Worm (Caenorhabditis elegans) whole organism, L2 larva: ENCODE measurements around the gene atg-13.

Source experiments
- C34F6.9 ChIP-seq: fragments of 150-350 bp; optimal IDR thresholded peaks from 2 replicates; lab custom pipeline; 2014; ENCODE audit warnings: missing biosample characterization, missing genetic modification characterization
- F13H6.1 ChIP-seq: sonication (generic microtip); optimal IDR thresholded peaks from 2 replicates; lab custom pipeline; 2016; ENCODE audit warnings: missing genetic modification characterization, missing compliant biosample characterization
- R02D3.7 ChIP-seq: fragments of 150-350 bp; optimal IDR thresholded peaks from 2 replicates; lab custom pipeline; 2014; ENCODE audit warnings: missing biosample characterization, missing genetic modification characterization
- Y55F3AM.14 ChIP-seq: fragments of 200-800 bp; sonication (Bioruptor generic); optimal IDR thresholded peaks from 2 replicates; lab custom pipeline; 2018; ENCODE audit warnings: mild to moderate bottlenecking, missing genetic modification characterization, missing compliant biosample characterization
- ZK546.5 ChIP-seq: sonication (generic microtip); optimal IDR thresholded peaks from 2 replicates; lab custom pipeline; 2017; ENCODE audit warnings: missing biosample characterization, missing genetic modification characterization
- alr-1 ChIP-seq: fragments of 150-350 bp; optimal IDR thresholded peaks from 2 replicates; lab custom pipeline; 2014; ENCODE audit warnings: missing biosample characterization, missing genetic modification characterization
- aly-2 ChIP-seq: fragments of 150-350 bp; optimal IDR thresholded peaks from 2 replicates; lab custom pipeline; 2014; ENCODE audit warnings: missing biosample characterization, missing genetic modification characterization
- ama-1 ChIP-seq: fragments of 150-350 bp; optimal IDR thresholded peaks from 2 replicates; lab custom pipeline; 2018; ENCODE audit warnings: inconsistent platforms
- blmp-1 ChIP-seq: sonication (generic microtip); optimal IDR thresholded peaks from 2 replicates; lab custom pipeline; 2017; ENCODE audit warnings: missing genetic modification characterization, mild to moderate bottlenecking, missing compliant biosample characterization, antibody characterized with exemption, moderate library complexity; ENCODE audit not compliant: insufficient read depth
- ceh-16 ChIP-seq: fragments of 150-350 bp; optimal IDR thresholded peaks from 2 replicates; lab custom pipeline; 2014; ENCODE audit warnings: missing biosample characterization, missing genetic modification characterization
- ceh-82 ChIP-seq: fragments of 150-350 bp; optimal IDR thresholded peaks from 2 replicates; lab custom pipeline; 2014; ENCODE audit warnings: missing biosample characterization, missing genetic modification characterization
- crh-2 ChIP-seq: sonication (generic microtip); optimal IDR thresholded peaks from 2 replicates; lab custom pipeline; 2017; ENCODE audit warnings: missing biosample characterization, missing genetic modification characterization
- dmd-4 ChIP-seq: sonication (generic microtip); optimal IDR thresholded peaks from 2 replicates; lab custom pipeline; 2017; ENCODE audit warnings: missing biosample characterization, missing genetic modification characterization
- egl-27 ChIP-seq: sonication (generic microtip); optimal IDR thresholded peaks from 3 replicates; lab custom pipeline; 2017; ENCODE audit warnings: missing biosample characterization, missing genetic modification reagents, missing genetic modification characterization
- elt-1 ChIP-seq: fragments of 150-350 bp; optimal IDR thresholded peaks from 2 replicates; lab custom pipeline; 2014; ENCODE audit warnings: missing biosample characterization, missing genetic modification characterization
- elt-3 ChIP-seq: sonication (generic microtip); optimal IDR thresholded peaks from 2 replicates; lab custom pipeline; 2017; ENCODE audit warnings: missing biosample characterization, missing genetic modification characterization
- fos-1 ChIP-seq: fragments of 150-350 bp; optimal IDR thresholded peaks from 2 replicates; lab custom pipeline; 2014; ENCODE audit warnings: missing biosample characterization, missing genetic modification characterization
- gmeb-1 ChIP-seq: fragments of 150-350 bp; optimal IDR thresholded peaks from 2 replicates; lab custom pipeline; 2014; ENCODE audit warnings: missing biosample characterization, missing genetic modification characterization
- lin-11 ChIP-seq: fragments of 150-350 bp; sonication (generic microtip); optimal IDR thresholded peaks from 2 replicates; lab custom pipeline; 2014; ENCODE audit warnings: missing biosample characterization, missing genetic modification characterization, inconsistent platforms, mixed read lengths
- lin-13 ChIP-seq: fragments of 150-350 bp; optimal IDR thresholded peaks from 2 replicates; lab custom pipeline; 2014; ENCODE audit warnings: missing biosample characterization, missing genetic modification reagents, missing genetic modification characterization
- lin-39 ChIP-seq: fragments of 150-350 bp; optimal IDR thresholded peaks from 2 replicates; lab custom pipeline; 2014; ENCODE audit warnings: missing biosample characterization, missing genetic modification reagents, missing genetic modification characterization
- lsy-2 ChIP-seq, 2 experiments: fragments of 150-350 bp in 1 of 2; sonication (generic microtip) in 1 of 2; optimal IDR thresholded peaks; 2 replicates each; lab custom pipeline; 2014 to 2017; ENCODE audit warnings: missing biosample characterization in 2 of 2, missing genetic modification characterization in 2 of 2
- mab-5 ChIP-seq: fragments of 150-350 bp; optimal IDR thresholded peaks from 2 replicates; lab custom pipeline; 2014; ENCODE audit warnings: missing biosample characterization, missing genetic modification characterization
- mbf-1 ChIP-seq: sonication (generic microtip); optimal IDR thresholded peaks from 2 replicates; lab custom pipeline; 2017; ENCODE audit warnings: missing biosample characterization, missing genetic modification characterization
- mdl-1 ChIP-seq, 2 experiments: fragments of 150-350 bp in 1 of 2; sonication (generic microtip) in 1 of 2; optimal IDR thresholded peaks; 2 replicates each; lab custom pipeline; 2017; ENCODE audit warnings: missing biosample characterization in 2 of 2, missing genetic modification characterization in 2 of 2
- nhr-10 ChIP-seq: sonication (generic microtip); optimal IDR thresholded peaks from 2 replicates; lab custom pipeline; 2017; ENCODE audit warnings: missing biosample characterization, missing genetic modification characterization
- nhr-11 ChIP-seq: fragments of 150-350 bp; optimal IDR thresholded peaks from 2 replicates; lab custom pipeline; 2014; ENCODE audit warnings: missing biosample characterization, missing genetic modification characterization
- nhr-12 ChIP-seq: fragments of 150-350 bp; optimal IDR thresholded peaks from 2 replicates; lab custom pipeline; 2014; ENCODE audit warnings: missing biosample characterization, missing genetic modification characterization
- nhr-129 ChIP-seq: fragments of 150-350 bp; optimal IDR thresholded peaks from 2 replicates; lab custom pipeline; 2014; ENCODE audit warnings: missing biosample characterization, missing genetic modification characterization
- nhr-21 ChIP-seq: fragments of 150-350 bp; optimal IDR thresholded peaks from 2 replicates; lab custom pipeline; 2014; ENCODE audit warnings: missing biosample characterization, missing genetic modification characterization
- nhr-23 ChIP-seq: fragments of 150-350 bp; optimal IDR thresholded peaks from 2 replicates; lab custom pipeline; 2014; ENCODE audit warnings: missing biosample characterization, missing genetic modification reagents, missing genetic modification characterization
- nhr-237 ChIP-seq: fragments of 150-350 bp; optimal IDR thresholded peaks from 2 replicates; lab custom pipeline; 2014; ENCODE audit warnings: missing biosample characterization, missing genetic modification characterization
- nhr-25 ChIP-seq: fragments of 150-350 bp; sonication (generic microtip); optimal IDR thresholded peaks from 3 replicates; lab custom pipeline; 2014; ENCODE audit warnings: missing biosample characterization, missing genetic modification characterization
- nhr-6 ChIP-seq: fragments of 150-350 bp; optimal IDR thresholded peaks from 2 replicates; lab custom pipeline; 2014; ENCODE audit warnings: missing biosample characterization, missing genetic modification characterization
- nhr-77 ChIP-seq: fragments of 150-350 bp; optimal IDR thresholded peaks from 2 replicates; lab custom pipeline; 2014; ENCODE audit warnings: missing biosample characterization, missing genetic modification characterization
- peb-1 ChIP-seq: fragments of 150-350 bp; optimal IDR thresholded peaks from 2 replicates; lab custom pipeline; 2014; ENCODE audit warnings: missing biosample characterization, missing genetic modification characterization
- sem-4 ChIP-seq: fragments of 150-350 bp; optimal IDR thresholded peaks from 2 replicates; lab custom pipeline; 2014; ENCODE audit warnings: missing biosample characterization, missing genetic modification reagents, missing genetic modification characterization
- skn-1 ChIP-seq: sonication (generic microtip); optimal IDR thresholded peaks from 2 replicates; lab custom pipeline; 2017; ENCODE audit warnings: missing biosample characterization, missing genetic modification characterization
- sma-3 ChIP-seq: sonication (generic microtip); optimal IDR thresholded peaks from 2 replicates; lab custom pipeline; 2016; ENCODE audit warnings: missing genetic modification reagents, missing genetic modification characterization, missing compliant biosample characterization
- sma-9 ChIP-seq, 2 experiments: fragments of 150-350 bp in 1 of 2; sonication (generic microtip) in 1 of 2; optimal IDR thresholded peaks; 2 replicates each; lab custom pipeline; 2014 to 2016; ENCODE audit warnings: missing genetic modification characterization in 2 of 2, mild to moderate bottlenecking in 1 of 2, missing biosample characterization in 1 of 2, missing compliant biosample characterization in 1 of 2, missing genetic modification reagents in 1 of 2, moderate library complexity in 1 of 2
- snpc-4 ChIP-seq: fragments of 150-350 bp; optimal IDR thresholded peaks from 2 replicates; lab custom pipeline; 2014; ENCODE audit warnings: missing biosample characterization, missing genetic modification characterization
- unc-39 ChIP-seq: fragments of 150-350 bp; optimal IDR thresholded peaks from 2 replicates; lab custom pipeline; 2014; ENCODE audit warnings: missing biosample characterization, missing genetic modification characterization
- unc-55 ChIP-seq: fragments of 150-350 bp; sonication (generic microtip); optimal IDR thresholded peaks from 3 replicates; lab custom pipeline; 2014; ENCODE audit warnings: missing biosample characterization, missing genetic modification reagents, missing genetic modification characterization
- unc-62 ChIP-seq: fragments of 150-350 bp; optimal IDR thresholded peaks from 2 replicates; lab custom pipeline; 2014; ENCODE audit warnings: missing biosample characterization, missing genetic modification reagents, missing genetic modification characterization
- zag-1 ChIP-seq: fragments of 150-350 bp; optimal IDR thresholded peaks from 2 replicates; lab custom pipeline; 2014; ENCODE audit warnings: missing biosample characterization, missing genetic modification characterization
- ztf-1 ChIP-seq: fragments of 200-800 bp; sonication (Bioruptor generic); conservative IDR thresholded peaks from 2 replicates; pipeline ENCODE4 v1.3.6; 2022; ENCODE audit warnings: missing genetic modification characterization, missing compliant biosample characterization
- ztf-11 ChIP-seq: sonication (generic microtip); optimal IDR thresholded peaks from 2 replicates; lab custom pipeline; 2017; ENCODE audit warnings: missing biosample characterization, missing genetic modification characterization
- ztf-4 ChIP-seq: fragments of 150-350 bp; optimal IDR thresholded peaks from 2 replicates; lab custom pipeline; 2014; ENCODE audit warnings: missing biosample characterization, missing genetic modification characterization

atg-13 gene

ce11 chrIII:8129195-8129594 lies 28.8 kb downstream of the atg-13 start:
- peak; percentile 7 for TF ChIP-seq nhr-25 (tag; lab: Kevin White, UChicago)
- no peak for TF ChIP-seq ztf-4

ce11 chrIII:8126978-8127377 lies 31.0 kb downstream of the atg-13 start:
- TF ChIP-seq unc-55 (GFP tag; lab: Kevin White, UChicago) (peak; percentile 37), F13H6.1 (tag; lab: Kevin White, UChicago) (peak; percentile 6), nhr-23 (tag; lab: Kevin White, UChicago) (no peak), nhr-129 (tag; lab: Kevin White, UChicago) (peak; percentile 51), lsy-2 (tag; optimal IDR thresholded peaks at IDR 0.05; lab: Kevin White, UChicago) (peak; percentile 11 to 22)

- TF ChIP-seq peb-1 (tag; lab: Kevin White, UChicago) = no peak
- no peak for TF ChIP-seq ztf-11 (tag; lab: Kevin White, UChicago)
- no peak for TF ChIP-seq ceh-16
- no peak for TF ChIP-seq ztf-1 (GFP tag; lab: Robert Waterston, UW)
- TF ChIP-seq nhr-129 (tag; lab: Kevin White, UChicago) = peak; percentile 63
- no peak for TF ChIP-seq unc-39 (tag; lab: Kevin White, UChicago)
- TF ChIP-seq skn-1 (tag; lab: Kevin White, UChicago) = no peak
- no peak for TF ChIP-seq blmp-1 (tag; lab: Kevin White, UChicago)
- TF ChIP-seq egl-27 (tag; lab: Kevin White, UChicago) = peak; percentile 53
- no peak for TF ChIP-seq sem-4
- no peak for TF ChIP-seq dmd-4 (tag; lab: Kevin White, UChicago)
- no peak for TF ChIP-seq mab-5 (tag; lab: Kevin White, UChicago)
- TF ChIP-seq nhr-237 = no peak
- no peak for TF ChIP-seq elt-1 (tag; lab: Kevin White, UChicago)
- no peak for TF ChIP-seq ama-1
- peak; percentile 72 for TF ChIP-seq fos-1 (tag; lab: Kevin White, UChicago)
- TF ChIP-seq ceh-82 (tag; lab: Kevin White, UChicago) = no peak
- TF ChIP-seq sma-3 (GFP tag; lab: Kevin White, UChicago) = peak; percentile 38
- TF ChIP-seq ztf-4 = peak; percentile 40
- TF ChIP-seq lin-11 (tag; lab: Kevin White, UChicago) = no peak
- peak; percentile 36 for TF ChIP-seq lin-13 (GFP tag; lab: Kevin White, UChicago)
- TF ChIP-seq nhr-77 (tag; lab: Kevin White, UChicago) = no peak
- no peak for TF ChIP-seq lin-39 (tag; lab: Kevin White, UChicago)
- TF ChIP-seq ZK546.5 (tag; lab: Kevin White, UChicago) = no peak
- no peak for TF ChIP-seq mdl-1 (tag; optimal IDR thresholded peaks at IDR 0.05; lab: Kevin White, UChicago)
- TF ChIP-seq lsy-2 (tag; optimal IDR thresholded peaks at IDR 0.05; lab: Kevin White, UChicago) = peak; percentile 62 to 81
- TF ChIP-seq unc-55 (GFP tag; lab: Kevin White, UChicago) = peak; percentile 89
- no peak for TF ChIP-seq zag-1 (tag; lab: Kevin White, UChicago)
- TF ChIP-seq nhr-10 (tag; lab: Kevin White, UChicago) = no peak
- TF ChIP-seq nhr-21 (tag; lab: Kevin White, UChicago) = peak; percentile 34
- TF ChIP-seq F13H6.1 (tag; lab: Kevin White, UChicago) = peak; percentile 67
- TF ChIP-seq aly-2 (tag; lab: Kevin White, UChicago) = no peak
- TF ChIP-seq crh-2 (tag; lab: Kevin White, UChicago) = peak; percentile 85
- no peak for TF ChIP-seq alr-1 (tag; lab: Kevin White, UChicago)
- peak; percentile 71 for TF ChIP-seq C34F6.9 (tag; lab: Kevin White, UChicago)
- no peak for TF ChIP-seq nhr-12
- TF ChIP-seq nhr-23 (tag; lab: Kevin White, UChicago) = no peak
- peak; percentile 80 for TF ChIP-seq nhr-6 (tag; lab: Kevin White, UChicago)
- TF ChIP-seq gmeb-1 (tag; lab: Kevin White, UChicago) = peak; percentile 32
- no peak for TF ChIP-seq elt-3 (tag; lab: Kevin White, UChicago)
- TF ChIP-seq unc-62 (GFP tag; lab: Kevin White, UChicago) = no peak
- no peak for TF ChIP-seq Y55F3AM.14 (GFP tag; lab: Kevin White, UChicago)
- TF ChIP-seq R02D3.7 (tag; lab: Kevin White, UChicago) = no peak
- TF ChIP-seq mbf-1 (tag; lab: Kevin White, UChicago) = no peak
- TF ChIP-seq nhr-25 (tag; lab: Kevin White, UChicago) = peak; percentile 26
- no peak for TF ChIP-seq snpc-4 (tag; lab: Kevin White, UChicago)
- TF ChIP-seq nhr-11 (tag; lab: Kevin White, UChicago) = no peak
- peak; percentile 85 for TF ChIP-seq sma-9 (GFP tag; optimal IDR thresholded peaks at IDR 0.05; lab: Kevin White, UChicago)
- TF ChIP-seq sma-9 (tag; optimal IDR thresholded peaks at IDR 0.05; lab: Kevin White, UChicago) = no peak
These were observed 32.8 kb downstream of the atg-13 start for ce11 chrIII:8125234-8125633.
